Fruit fly (Drosophila melanogaster): ENCODE data around the gene rho.
A peak's percentile ranks its signal among the peaks of the same experiment; 100 is the strongest.

rho gene

DNA sequence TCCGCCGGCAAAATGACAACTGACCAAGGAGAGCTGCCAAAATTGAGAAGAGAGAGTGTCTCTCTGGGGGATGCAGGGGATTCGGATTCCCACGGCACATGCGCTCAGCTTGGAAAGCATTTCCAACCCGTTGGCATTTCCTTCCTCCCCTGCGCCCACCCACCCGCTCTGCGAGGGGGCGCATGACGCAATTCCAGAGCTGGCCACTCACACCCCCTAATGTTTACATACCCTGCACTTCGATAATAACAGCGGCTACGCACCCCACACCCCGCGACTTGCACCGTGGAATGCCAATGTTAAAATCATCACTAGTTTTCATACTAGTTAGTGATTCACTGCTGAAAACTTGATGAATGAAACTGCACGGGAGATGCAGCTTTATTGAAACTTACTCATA, 25.9 kb downstream of the rho start, which contains the start of gene stet (continued):
- TF ChIP-seq Trl (optimal IDR thresholded peaks at IDR 0.05) (peak; percentile 35 to 46), Trl (GFP tag; optimal IDR thresholded peaks at IDR 0.05) (no peak), CG1602 (GFP tag; optimal IDR thresholded peaks at IDR 0.05) (no peak), pita (GFP tag; optimal IDR thresholded peaks at IDR 0.05) (no peak), CG30431 (GFP tag; optimal IDR thresholded peaks at IDR 0.05) (no peak), CG8765 (GFP tag; IDR thresholded peaks at IDR 0.05) (no peak), BEAF-32 (GFP tag; optimal IDR thresholded peaks at IDR 0.05) (no peak), CG12391 (tag; optimal IDR thresholded peaks at IDR 0.05) (no peak), CG8924 (tag; optimal IDR thresholded peaks at IDR 0.05) (no peak), CG7745 (tag; optimal IDR thresholded peaks at IDR 0.05) (no peak), stwl (tag; optimal IDR thresholded peaks at IDR 0.05) (no peak), CG4282 (GFP tag; optimal IDR thresholded peaks at IDR 0.05) (no peak), CG13894 (tag; optimal IDR thresholded peaks at IDR 0.05) (peak; percentile 13), cad (GFP tag; optimal IDR thresholded peaks at IDR 0.05) (no peak), CG7928 (GFP tag; optimal IDR thresholded peaks at IDR 0.05) (no peak), Abd-B (GFP tag; optimal IDR thresholded peaks at IDR 0.05) (no peak), Fer1 (GFP tag; optimal IDR thresholded peaks at IDR 0.05) (peak; percentile 27), ara (GFP tag; IDR thresholded peaks at IDR 0.05) (no peak), CG4854 (GFP tag; optimal IDR thresholded peaks at IDR 0.05) (no peak)

DNA sequence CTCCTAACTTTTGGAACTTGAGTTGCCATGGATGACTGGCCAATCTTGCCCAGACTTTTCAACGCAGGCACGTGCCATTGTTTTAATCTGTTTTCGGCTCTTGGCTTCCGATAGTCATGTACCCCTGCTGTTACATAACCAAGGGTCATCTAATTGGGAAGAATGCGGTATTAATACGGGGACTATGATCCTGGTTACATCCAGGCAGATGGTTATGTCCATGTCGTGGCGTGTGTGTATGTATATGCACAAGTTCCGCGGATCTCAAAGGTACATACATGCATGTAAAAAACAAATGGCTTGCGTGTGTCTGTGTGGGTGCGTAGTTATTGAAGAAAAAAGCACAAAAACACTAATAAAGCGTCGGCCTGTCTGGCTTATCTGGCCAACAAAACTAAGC, 32.2 kb downstream of the rho start:
- TF ChIP-seq exex (tag; optimal IDR thresholded peaks at IDR 0.05) (peak; percentile 22), H2.0 (GFP tag; IDR thresholded peaks at IDR 0.05) (no peak), CG7357 (GFP tag; IDR thresholded peaks at IDR 0.05) (no peak), Med (GFP tag) (peak; percentile 80), Xrp1 (GFP tag; IDR thresholded peaks at IDR 0.05) (no peak), CG14441 (GFP tag; IDR thresholded peaks at IDR 0.05) (no peak), Nf-YA (GFP tag; IDR thresholded peaks at IDR 0.05) (no peak), gt (GFP tag; IDR thresholded peaks at IDR 0.05) (no peak), CG12299 (tag; optimal IDR thresholded peaks at IDR 0.05) (no peak), chinmo (GFP tag; IDR thresholded peaks at IDR 0.05; ENCODE audit: partially characterized antibody) (0 out of 4 replicates have a peak, but pooled peaks have one; percentile 50), CG12942 (GFP tag; optimal IDR thresholded peaks at IDR 0.05) (no peak), yki (optimal IDR thresholded peaks at IDR 0.05) (no peak), CG8388 (GFP tag; optimal IDR thresholded peaks at IDR 0.05) (no peak), mam (GFP tag; optimal IDR thresholded peaks at IDR 0.05) (no peak), Oaz (GFP tag; IDR thresholded peaks at IDR 0.05) (no peak), CG32772 (GFP tag; IDR thresholded peaks at IDR 0.05) (no peak), CG10565 (GFP tag; optimal IDR thresholded peaks at IDR 0.05) (no peak), CG32767 (GFP tag; IDR thresholded peaks at IDR 0.05) (no peak), CG3065 (GFP tag; optimal IDR thresholded peaks at IDR 0.05) (no peak), cwo (GFP tag; optimal IDR thresholded peaks at IDR 0.05) (peak; percentile 42), Dp (GFP tag; optimal IDR thresholded peaks at IDR 0.05) (no peak), CG11247 (GFP tag; IDR thresholded peaks at IDR 0.05) (no peak), fd64A (GFP tag; optimal IDR thresholded peaks at IDR 0.05) (no peak), Hr3 (GFP tag; optimal IDR thresholded peaks at IDR 0.05) (no peak), dmrt99B (tag; optimal IDR thresholded peaks at IDR 0.05) (no peak), Drgx (GFP tag; IDR thresholded peaks at IDR 0.05) (no peak), stc (GFP tag; IDR thresholded peaks at IDR 0.05) (no peak), CG4282 (GFP tag; optimal IDR thresholded peaks at IDR 0.05) (no peak), gro (GFP tag; optimal IDR thresholded peaks at IDR 0.05) (no peak), cg (GFP tag; optimal IDR thresholded peaks at IDR 0.05) (peak; percentile 75), Bgb (GFP tag; IDR thresholded peaks at IDR 0.05; ENCODE audit: partially characterized antibody) (0 out of 2 replicates have a peak, but pooled peaks have one; percentile 11), gem (tag; optimal IDR thresholded peaks at IDR 0.05) (no peak), Pdp1 (GFP tag; optimal IDR thresholded peaks at IDR 0.05) (peak in 1 of 2 experiments; percentile 94), CG3407 (GFP tag; optimal IDR thresholded peaks at IDR 0.05) (no peak)
